Worm (Caenorhabditis elegans): ENCODE measurements around the gene emb-27.
A peak's percentile ranks its signal among the peaks of the same experiment; 100 is the strongest.

The emb-27 gene

DNA sequence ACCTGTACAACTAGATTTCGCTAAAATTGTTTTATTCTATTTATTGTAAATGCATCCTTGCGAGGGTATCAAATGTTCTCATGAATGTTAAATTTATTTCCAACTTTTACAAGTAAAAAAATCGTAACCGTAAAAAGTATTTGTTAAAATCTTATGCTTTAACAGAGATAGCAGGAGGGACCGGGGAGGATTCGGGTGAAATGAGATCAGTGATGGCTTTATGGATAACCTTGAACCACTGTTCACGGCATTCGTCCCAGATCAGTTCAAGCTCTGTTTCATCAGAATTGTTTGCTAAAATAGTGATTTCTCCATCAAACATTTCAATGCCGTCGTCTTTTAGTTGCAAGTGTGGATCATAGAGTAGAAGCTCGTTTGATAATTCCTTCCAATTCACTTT, 20.8 kb downstream of the emb-27 start:
- TF ChIP-seq egl-18 (GFP tag; IDR thresholded peaks at IDR 0.05) (no peak), ama-1 (optimal IDR thresholded peaks at IDR 0.05) (no peak), ama-1 (GFP tag; optimal IDR thresholded peaks at IDR 0.05) (peak in 1 of 2 experiments; percentile 31), nfyb-1 (GFP tag; IDR thresholded peaks at IDR 0.05) (peak; percentile 57; the same call in 1 of the 2 replicates), athp-1 (tag; optimal IDR thresholded peaks at IDR 0.05) (peak; percentile 22), tbp1 (GFP tag; optimal IDR thresholded peaks at IDR 0.05) (peak; percentile 15), madf-6 (GFP tag; IDR thresholded peaks at IDR 0.05) (peak; percentile 36; the same call in 1 of the 2 replicates), nfya-2 (GFP tag; IDR thresholded peaks at IDR 0.05) (peak; percentile 73; the same call in 1 of the 2 replicates), pbrm-1 (GFP tag; IDR thresholded peaks at IDR 0.05) (0 out of 2 replicates have a peak, but pooled peaks have one; percentile 37), ceh-100 (GFP tag; IDR thresholded peaks at IDR 0.05) (0 out of 2 replicates have a peak, but pooled peaks have one; percentile 14), lsl-1 (GFP tag; optimal IDR thresholded peaks at IDR 0.05) (no peak), die-1 (tag; optimal IDR thresholded peaks at IDR 0.05) (peak; percentile 16), lin-54 (GFP tag; optimal IDR thresholded peaks at IDR 0.05) (no peak), ztf-18 (tag; optimal IDR thresholded peaks at IDR 0.05) (no peak), D2030.7 (GFP tag; IDR thresholded peaks at IDR 0.05) (0 out of 2 replicates have a peak, but pooled peaks have one; percentile 28), nhr-27 (tag; optimal IDR thresholded peaks at IDR 0.05) (peak; percentile 11), B0336.3 (GFP tag; IDR thresholded peaks at IDR 0.05) (peak; percentile 66; the same call in 1 of the 2 replicates), snpc-4 (GFP tag; optimal IDR thresholded peaks at IDR 0.05) (no peak), snpc-4 (tag; optimal IDR thresholded peaks at IDR 0.05) (peak in 1 of 4 experiments; percentile 3), snpc-3.4 (tag; optimal IDR thresholded peaks at IDR 0.05) (peak; percentile 19), B0019.2 (GFP tag; conservative IDR thresholded peaks at IDR 0.05) (0 out of 2 replicates have a peak, but pooled peaks have one; percentile 7), hmg-1.2 (GFP tag; IDR thresholded peaks at IDR 0.05) (no peak), hrde-1 (tag; optimal IDR thresholded peaks at IDR 0.05; ENCODE audit: borderline replicate concordance) (peak; percentile 16), ekl-4 (GFP tag; IDR thresholded peaks at IDR 0.05) (0 out of 2 replicates have a peak, but pooled peaks have one; percentile 29), attf-6 (GFP tag; IDR thresholded peaks at IDR 0.05) (0 out of 2 replicates have a peak, but pooled peaks have one; percentile 58), mcd-1 (GFP tag; IDR thresholded peaks at IDR 0.05) (no peak), cebp-1 (GFP tag; IDR thresholded peaks at IDR 0.05) (no peak), cebp-1 (tag; optimal IDR thresholded peaks at IDR 0.05) (peak; percentile 41), ceh-40 (GFP tag; IDR thresholded peaks at IDR 0.05) (no peak), tlf-1 (GFP tag; optimal IDR thresholded peaks at IDR 0.05) (no peak), F52B5.7 (tag; optimal IDR thresholded peaks at IDR 0.05) (peak; percentile 7), F23B12.7 (tag; optimal IDR thresholded peaks at IDR 0.05; ENCODE audit: insufficient read depth) (no peak), repo-1 (tag; optimal IDR thresholded peaks at IDR 0.05) (peak; percentile 15)

DNA sequence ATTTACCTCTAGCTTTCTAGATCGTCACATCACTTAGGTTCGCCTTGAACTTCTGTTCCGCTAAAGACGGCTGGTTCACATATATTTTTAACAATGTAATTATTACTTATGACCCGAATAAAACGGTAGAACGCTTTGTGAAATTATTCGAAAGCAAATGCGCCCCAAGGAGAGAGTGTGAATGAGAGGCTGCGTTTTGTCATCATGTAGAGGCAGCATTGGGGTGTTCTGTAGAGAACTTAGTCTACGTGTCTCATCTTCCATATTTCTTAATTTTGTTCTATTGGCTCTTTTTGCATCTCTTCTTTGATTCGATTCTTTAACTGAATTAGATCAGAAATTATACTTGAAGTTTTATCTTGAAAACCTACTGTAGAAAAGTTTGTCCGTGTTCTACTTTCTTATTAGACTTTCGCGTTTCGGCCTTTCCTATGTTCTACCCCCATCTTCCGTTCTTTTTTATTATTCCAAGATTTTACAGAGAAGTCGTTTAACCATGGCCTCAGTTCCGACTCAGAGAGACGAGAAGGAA, 23.9 kb downstream of the emb-27 start, which contains the start of gene cdc-48.2:
cdc-48.2 (plus strand) TSS at position 482 of the 532 bp plus-strand sequence.
- TF ChIP-seq B0261.1 (tag; optimal IDR thresholded peaks at IDR 0.05), result no peak
- no peak for TF ChIP-seq gei-17 (GFP tag; optimal IDR thresholded peaks at IDR 0.05)
- TF ChIP-seq lsy-27 (tag; optimal IDR thresholded peaks at IDR 0.05; ENCODE audit: borderline replicate concordance, insufficient read depth), result no peak
- TF ChIP-seq ceh-91 (GFP tag; IDR thresholded peaks at IDR 0.05), result no peak
- TF ChIP-seq T26A5.8 (tag; optimal IDR thresholded peaks at IDR 0.05), result no peak
- TF ChIP-seq sdz-38 (tag; optimal IDR thresholded peaks at IDR 0.05), result no peak
- TF ChIP-seq ztf-22 (GFP tag; optimal IDR thresholded peaks at IDR 0.05), result no peak
- TF ChIP-seq Y53F4B.3 (GFP tag; IDR thresholded peaks at IDR 0.05), result no peak
- TF ChIP-seq ceh-79 (tag; optimal IDR thresholded peaks at IDR 0.05), result no peak
- TF ChIP-seq ekl-4 (GFP tag; IDR thresholded peaks at IDR 0.05), result no peak
- TF ChIP-seq F57C9.4 (tag; optimal IDR thresholded peaks at IDR 0.05), result no peak
- no peak for TF ChIP-seq madf-8 (GFP tag; conservative IDR thresholded peaks at IDR 0.05)
- no peak for TF ChIP-seq dpff-1 (tag; optimal IDR thresholded peaks at IDR 0.05)
- no peak for TF ChIP-seq tbx-9 (tag; optimal IDR thresholded peaks at IDR 0.05; ENCODE audit: borderline replicate concordance)
- TF ChIP-seq bed-2 (GFP tag; IDR thresholded peaks at IDR 0.05), result no peak
- TF ChIP-seq zfh-2 (GFP tag; conservative IDR thresholded peaks at IDR 0.05), result no peak
- TF ChIP-seq cebp-1 (GFP tag; IDR thresholded peaks at IDR 0.05), result no peak
- peak; percentile 4 for TF ChIP-seq cebp-1 (tag; optimal IDR thresholded peaks at IDR 0.05)
- no peak for TF ChIP-seq aptf-3 (GFP tag; IDR thresholded peaks at IDR 0.05)
